Worm (Caenorhabditis elegans) whole organism, L1 larva: ENCODE results near the gene rpb-4.

Experiments
- C04F5.9 ChIP-seq: sonication (generic microtip); optimal IDR thresholded peaks from 2 replicates; lab custom pipeline; 2016; ENCODE audit warnings: missing genetic modification characterization, missing compliant biosample characterization
- aly-2 ChIP-seq: fragments of 150-350 bp; optimal IDR thresholded peaks from 2 replicates; lab custom pipeline; 2014; ENCODE audit warnings: missing biosample characterization, missing genetic modification characterization
- blmp-1 ChIP-seq: fragments of 150-350 bp; optimal IDR thresholded peaks from 2 replicates; lab custom pipeline; 2014; ENCODE audit warnings: missing biosample characterization, missing genetic modification characterization
- ceh-63 ChIP-seq: fragments of 200-800 bp; sonication (Bioruptor generic); optimal IDR thresholded peaks from 2 replicates; lab custom pipeline; 2018; ENCODE audit warnings: mild to moderate bottlenecking, missing genetic modification characterization, missing compliant biosample characterization
- ceh-88 ChIP-seq: fragments of 200-800 bp; sonication (Bioruptor generic); IDR thresholded peaks from 2 replicates; pipeline ENCODE4 v1.3.6; 2022; ENCODE audit warnings: missing genetic modification characterization, missing compliant biosample characterization
- ces-1 ChIP-seq: fragments of 150-350 bp; optimal IDR thresholded peaks from 2 replicates; lab custom pipeline; 2014; ENCODE audit warnings: missing biosample characterization, missing genetic modification reagents, missing genetic modification characterization
- dpl-1 ChIP-seq, 3 experiments: fragments of 150-350 bp in 2 of 3; sonication (generic microtip) in 1 of 3; optimal IDR thresholded peaks; 2 replicates each; lab custom pipeline; 2014 to 2017; ENCODE audit warnings: missing biosample characterization in 3 of 3, missing genetic modification characterization in 3 of 3, missing genetic modification reagents in 3 of 3
- efl-1 ChIP-seq, 4 experiments: fragments of 150-350 bp; optimal IDR thresholded peaks in 3 of 4; peaks in 1 of 4; 1 replicate in 1 of 4; 2 replicates in 3 of 4; lab custom pipeline; 2014; ENCODE audit warnings: missing biosample characterization in 2 of 4, missing genetic modification characterization in 2 of 4, missing genetic modification reagents in 2 of 4
- elt-3 ChIP-seq, 6 experiments: fragments of 150-350 bp in 1 of 6; sonication (generic microtip); optimal IDR thresholded peaks; 2 replicates each; lab custom pipeline; 2017 to 2018; ENCODE audit warnings: missing biosample characterization in 6 of 6, missing genetic modification characterization in 6 of 6, inconsistent platforms in 1 of 6
- ets-5 ChIP-seq: fragments of 200-800 bp; sonication (Bioruptor generic); IDR thresholded peaks from 2 replicates; pipeline ENCODE4 v1.3.6; 2022; ENCODE audit warnings: missing genetic modification characterization, missing compliant biosample characterization
- fkh-10 ChIP-seq: sonication (generic microtip); optimal IDR thresholded peaks from 2 replicates; lab custom pipeline; 2017; ENCODE audit warnings: missing biosample characterization, missing genetic modification reagents, missing genetic modification characterization
- fkh-4 ChIP-seq: sonication (generic microtip); optimal IDR thresholded peaks from 2 replicates; lab custom pipeline; 2016; ENCODE audit warnings: missing compliant biosample characterization, missing genetic modification characterization, borderline replicate concordance
- grh-1 ChIP-seq: fragments of 200-800 bp; sonication (Bioruptor generic); IDR thresholded peaks from 2 replicates; pipeline ENCODE4 v1.3.6; 2022; ENCODE audit warnings: missing genetic modification reagents, missing genetic modification characterization, missing compliant biosample characterization
- hlh-4 ChIP-seq: sonication (generic microtip); optimal IDR thresholded peaks from 2 replicates; lab custom pipeline; 2016; ENCODE audit warnings: mild to moderate bottlenecking, missing genetic modification characterization, missing compliant biosample characterization
- irx-1 ChIP-seq: sonication (generic microtip); optimal IDR thresholded peaks from 2 replicates; lab custom pipeline; 2016; ENCODE audit warnings: missing genetic modification characterization, missing compliant biosample characterization
- lin-13 ChIP-seq: fragments of 150-350 bp; optimal IDR thresholded peaks from 2 replicates; lab custom pipeline; 2014; ENCODE audit warnings: missing biosample characterization, missing genetic modification reagents, missing genetic modification characterization
- lin-14 ChIP-seq: fragments of 200-800 bp; sonication (Bioruptor generic); optimal IDR thresholded peaks from 2 replicates; lab custom pipeline; 2018; ENCODE audit warnings: mild to moderate bottlenecking, missing genetic modification characterization, moderate library complexity, missing compliant biosample characterization
- lin-35 ChIP-seq, 2 experiments: fragments of 150-350 bp; optimal IDR thresholded peaks; 2 replicates each; lab custom pipeline; 2014; ENCODE audit warnings: missing biosample characterization in 2 of 2, missing genetic modification characterization in 2 of 2, missing genetic modification reagents in 2 of 2
- lsy-2 ChIP-seq, 2 experiments: fragments of 150-350 bp; optimal IDR thresholded peaks; 2 replicates each; lab custom pipeline; 2014; ENCODE audit warnings: missing biosample characterization in 2 of 2, missing genetic modification characterization in 2 of 2
- mdl-1 ChIP-seq, 2 experiments: fragments of 150-350 bp; optimal IDR thresholded peaks; 2 replicates each; lab custom pipeline; 2014 to 2017; ENCODE audit warnings: missing biosample characterization in 2 of 2, missing genetic modification characterization in 2 of 2, inconsistent platforms in 1 of 2
- mep-1 ChIP-seq: fragments of 150-350 bp; optimal IDR thresholded peaks from 2 replicates; lab custom pipeline; 2014; ENCODE audit warnings: missing biosample characterization, missing genetic modification characterization
- nhr-12 ChIP-seq: sonication (generic microtip); optimal IDR thresholded peaks from 2 replicates; lab custom pipeline; 2017; ENCODE audit warnings: missing biosample characterization, missing genetic modification characterization
- nhr-19 ChIP-seq: fragments of 200-800 bp; sonication (Bioruptor generic); conservative IDR thresholded peaks from 2 replicates; pipeline ENCODE4 v1.3.6; 2022; ENCODE audit warnings: missing genetic modification characterization, missing compliant biosample characterization
- nhr-20 ChIP-seq: sonication (generic microtip); optimal IDR thresholded peaks from 2 replicates; lab custom pipeline; 2016; ENCODE audit warnings: mild to moderate bottlenecking, missing genetic modification characterization, missing compliant biosample characterization
- nhr-71 ChIP-seq: sonication (generic microtip); optimal IDR thresholded peaks from 2 replicates; lab custom pipeline; 2016; ENCODE audit warnings: mild to moderate bottlenecking, missing genetic modification characterization, moderate library complexity, missing compliant biosample characterization
- nhr-77 ChIP-seq: fragments of 150-350 bp; optimal IDR thresholded peaks from 2 replicates; lab custom pipeline; 2014; ENCODE audit warnings: missing biosample characterization, missing genetic modification characterization
- nhr-85 ChIP-seq: sonication (generic microtip); peaks from one replicate; lab custom pipeline; 2016; ENCODE audit warnings: missing genetic modification characterization, inconsistent platforms, missing compliant biosample characterization
- nhr-90 ChIP-seq: sonication (generic microtip); optimal IDR thresholded peaks from 2 replicates; lab custom pipeline; 2016; ENCODE audit warnings: mild to moderate bottlenecking, missing genetic modification characterization, missing compliant biosample characterization; ENCODE audit not compliant: poor library complexity
- pag-3 ChIP-seq: sonication (generic microtip); optimal IDR thresholded peaks from 2 replicates; lab custom pipeline; 2017; ENCODE audit warnings: missing genetic modification characterization, mild to moderate bottlenecking, missing compliant biosample characterization, antibody characterized with exemption, borderline replicate concordance; ENCODE audit not compliant: insufficient read depth
- rnt-1 ChIP-seq: sonication (generic microtip); optimal IDR thresholded peaks from 2 replicates; lab custom pipeline; 2016; ENCODE audit warnings: mild to moderate bottlenecking, missing genetic modification characterization, moderate library complexity, missing compliant biosample characterization
- snu-23 ChIP-seq: sonication (generic microtip); optimal IDR thresholded peaks from 2 replicates; lab custom pipeline; 2016; ENCODE audit warnings: missing genetic modification characterization, missing compliant biosample characterization
- swsn-7 ChIP-seq: sonication (generic microtip); optimal IDR thresholded peaks from 2 replicates; lab custom pipeline; 2016; ENCODE audit warnings: missing genetic modification characterization, missing compliant biosample characterization
- unc-130 ChIP-seq: fragments of 150-350 bp; optimal IDR thresholded peaks from 2 replicates; lab custom pipeline; 2017; ENCODE audit warnings: missing biosample characterization, missing genetic modification characterization, inconsistent platforms
- unc-86 ChIP-seq: sonication (generic microtip); optimal IDR thresholded peaks from 2 replicates; lab custom pipeline; 2016; ENCODE audit warnings: missing genetic modification characterization, missing compliant biosample characterization
- ztf-11 ChIP-seq, 2 experiments: sonication (generic microtip); optimal IDR thresholded peaks; 2 replicates each; lab custom pipeline; 2016 to 2017; ENCODE audit warnings: missing genetic modification characterization in 2 of 2, missing biosample characterization in 1 of 2, missing compliant biosample characterization in 1 of 2
- ztf-4 ChIP-seq: fragments of 150-350 bp; optimal IDR thresholded peaks from 2 replicates; lab custom pipeline; 2014; ENCODE audit warnings: missing biosample characterization, missing genetic modification characterization

Gene rpb-4

ce11 chrII:7393393-7393792 lies 19.1 kb downstream of the rpb-4 start:
- TF ChIP-seq elt-3 (tag; optimal IDR thresholded peaks at IDR 0.05; lab: Kevin White, UChicago) = peak in 1 of 6 experiments; percentile 7
- no peak for TF ChIP-seq fkh-4 (tag; lab: Kevin White, UChicago)
- TF ChIP-seq ztf-4 (tag; lab: Kevin White, UChicago) = peak; percentile 15
- TF ChIP-seq ceh-63 (GFP tag; lab: Kevin White, UChicago) = no peak
- peak; percentile 37 for TF ChIP-seq blmp-1
- TF ChIP-seq efl-1 (optimal IDR thresholded peaks at IDR 0.05; lab: Kevin White, UChicago) = no peak
- TF ChIP-seq efl-1 (GFP tag; optimal IDR thresholded peaks at IDR 0.05 in 1 of 2; lab: Kevin White, UChicago) = peak in 1 of 2 experiments; percentile 72
- no peak for TF ChIP-seq unc-86 (tag; lab: Kevin White, UChicago)

- TF ChIP-seq lin-14 (peak; percentile 65), mep-1 (peak; percentile 30), fkh-10 (GFP tag; lab: Kevin White, UChicago) (no peak), nhr-12 (no peak), blmp-1 (peak; percentile 21), nhr-71 (tag; lab: Kevin White, UChicago) (peak; percentile 15), lin-13 (GFP tag; lab: Kevin White, UChicago) (peak; percentile 4), mdl-1 (tag; optimal IDR thresholded peaks at IDR 0.05; lab: Kevin White, UChicago) (peak in 1 of 2 experiments; percentile 9), aly-2 (tag; lab: Kevin White, UChicago) (no peak), nhr-20 (tag; lab: Kevin White, UChicago) (peak; percentile 3), efl-1 (optimal IDR thresholded peaks at IDR 0.05; lab: Kevin White, UChicago) (no peak), efl-1 (GFP tag; optimal IDR thresholded peaks at IDR 0.05 in 1 of 2; lab: Kevin White, UChicago) (no peak), nhr-85 (peak; percentile 81), ets-5 (GFP tag; lab: Robert Waterston, UW) (no peak), grh-1 (GFP tag; lab: Robert Waterston, UW) (no peak), lsy-2 (tag; optimal IDR thresholded peaks at IDR 0.05; lab: Kevin White, UChicago) (no peak), lin-35 (GFP tag; optimal IDR thresholded peaks at IDR 0.05; lab: Kevin White, UChicago) (peak in 1 of 2 experiments; percentile 19), snu-23 (GFP tag; lab: Kevin White, UChicago) (peak; percentile 5)
Observed at ce11 chrII:7393922-7394689, 19.8 kb downstream of the rpb-4 start.

ce11 chrII:7394690-7395054 lies 20.4 kb downstream of the rpb-4 start, which contains the start of gene bath-44:
Gene bath-44, plus strand, starts transcription at chrII:7394955.
- TF ChIP-seq efl-1 (optimal IDR thresholded peaks at IDR 0.05; lab: Kevin White, UChicago) (no peak), efl-1 (GFP tag; optimal IDR thresholded peaks at IDR 0.05 in 1 of 2; lab: Kevin White, UChicago) (peak in 1 of 2 experiments; percentile 62), ztf-11 (tag; optimal IDR thresholded peaks at IDR 0.05; lab: Kevin White, UChicago) (no peak)

ce11 chrII:7396081-7396480 lies 21.8 kb downstream of the rpb-4 start:
- no peak for TF ChIP-seq nhr-19 (GFP tag; lab: Robert Waterston, UW)
- TF ChIP-seq swsn-7 (tag; lab: Kevin White, UChicago) = no peak
- no peak for TF ChIP-seq C04F5.9 (tag; lab: Kevin White, UChicago)
- TF ChIP-seq ces-1 (GFP tag; lab: Kevin White, UChicago) = no peak

ce11 chrII:7397273-7397840 lies 23.1 kb downstream of the rpb-4 start:
- TF ChIP-seq nhr-77 (tag; lab: Kevin White, UChicago) (no peak), dpl-1 (GFP tag; optimal IDR thresholded peaks at IDR 0.05; lab: Kevin White, UChicago) (peak in 2 of 3 experiments; percentile 40 to 49), hlh-4 (tag; lab: Kevin White, UChicago) (no peak), nhr-90 (tag; lab: Kevin White, UChicago) (peak; percentile 8), unc-130 (tag; lab: Kevin White, UChicago) (no peak), mep-1 (no peak), lin-35 (GFP tag; optimal IDR thresholded peaks at IDR 0.05; lab: Kevin White, UChicago) (peak in 1 of 2 experiments; percentile 60), pag-3 (tag; lab: Kevin White, UChicago) (no peak), ceh-88 (GFP tag; lab: Robert Waterston, UW) (no peak), efl-1 (optimal IDR thresholded peaks at IDR 0.05; lab: Kevin White, UChicago) (peak; percentile 29 to 52), efl-1 (GFP tag; optimal IDR thresholded peaks at IDR 0.05 in 1 of 2; lab: Kevin White, UChicago) (peak; percentile 55 to 96), blmp-1 (peak; percentile 0), rnt-1 (tag; lab: Kevin White, UChicago) (peak; percentile 43), irx-1 (no peak), nhr-85 (peak; percentile 63)
